Worm (Caenorhabditis elegans): Measurements from ENCODE around the gene B0035.18.

Gene B0035.18

DNA sequence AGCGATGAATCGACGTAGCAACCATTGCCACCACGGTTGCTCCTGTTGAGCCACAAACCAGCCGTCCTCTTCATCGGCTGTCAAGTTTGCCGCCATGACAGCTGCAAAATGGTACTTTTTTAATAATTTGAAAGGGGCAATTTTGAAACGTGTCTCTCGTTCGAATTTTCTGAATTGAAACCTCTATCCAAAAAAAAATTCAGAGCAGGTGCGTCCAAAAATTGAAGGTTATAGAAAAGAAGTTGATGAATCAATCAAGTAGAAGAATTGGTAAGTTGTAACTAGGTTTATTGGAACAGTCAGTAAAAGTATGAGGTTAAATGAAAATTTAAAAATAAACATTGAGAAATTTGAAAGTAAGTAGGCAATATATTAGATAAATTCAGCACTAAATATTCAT lies 41.3 kb downstream of the B0035.18 start, which contains the start of gene T01G1.4:
T01G1.4 (minus strand) TSS at position 101 of the 400 bp plus-strand sequence.
- no peak for TF ChIP-seq unc-39 (tag; optimal IDR thresholded peaks at IDR 0.05)
- no peak for TF ChIP-seq elt-1 (tag; optimal IDR thresholded peaks at IDR 0.05)
- TF ChIP-seq nhr-25 (tag; optimal IDR thresholded peaks at IDR 0.05): no peak
- no peak for TF ChIP-seq elt-3 (tag; optimal IDR thresholded peaks at IDR 0.05)
- TF ChIP-seq tbx-2 (tag; optimal IDR thresholded peaks at IDR 0.05): no peak
- TF ChIP-seq pqm-1 (tag; optimal IDR thresholded peaks at IDR 0.05): no peak
- TF ChIP-seq elt-2 (tag; optimal IDR thresholded peaks at IDR 0.05): no peak
- no peak for TF ChIP-seq eor-1 (tag; optimal IDR thresholded peaks at IDR 0.05)
- TF ChIP-seq egl-27 (tag; optimal IDR thresholded peaks at IDR 0.05): no peak
- TF ChIP-seq nhr-11 (tag; optimal IDR thresholded peaks at IDR 0.05): no peak
- TF ChIP-seq skn-1 (tag; optimal IDR thresholded peaks at IDR 0.05): no peak
- TF ChIP-seq nhr-28 (tag; optimal IDR thresholded peaks at IDR 0.05): no peak
- TF ChIP-seq pha-4 (tag; optimal IDR thresholded peaks at IDR 0.05): no peak

DNA sequence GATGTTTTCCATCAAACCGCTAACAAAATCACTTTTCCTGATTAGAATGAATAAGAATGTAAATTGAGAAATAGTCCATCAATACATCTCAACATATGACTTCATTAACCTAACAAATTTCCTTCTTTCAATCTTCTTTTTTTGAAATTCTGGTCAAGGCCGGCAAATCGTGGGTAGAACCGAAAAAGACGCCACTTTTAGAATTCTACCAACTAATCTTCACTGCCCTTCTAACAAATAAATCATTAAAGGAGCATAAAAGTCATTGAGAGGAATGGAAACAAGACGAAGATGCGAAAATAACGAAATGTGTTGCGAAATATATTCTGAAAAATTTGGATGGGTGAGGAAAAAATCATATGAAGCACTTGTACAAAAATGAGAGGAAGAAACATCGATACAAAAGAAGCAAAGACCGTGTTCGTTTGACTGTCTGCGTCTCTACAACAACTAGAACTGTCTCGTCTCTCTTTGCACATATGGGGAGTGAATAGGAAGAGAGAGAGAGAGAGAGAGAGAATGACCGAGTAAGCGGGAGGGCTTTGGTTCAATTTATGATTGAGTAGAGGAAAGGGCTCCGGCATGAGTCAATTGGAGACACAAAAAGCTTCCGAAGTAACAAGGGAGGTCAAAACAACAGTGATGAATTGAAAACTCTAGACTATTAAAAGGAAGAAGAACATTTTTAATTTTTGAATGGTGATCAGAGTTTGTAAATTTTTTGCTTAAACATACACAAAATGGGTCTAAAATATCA lies 43.9 kb downstream of the B0035.18 start:
- TF ChIP-seq nhr-23 (tag; optimal IDR thresholded peaks at IDR 0.05) (no peak), nhr-237 (tag; optimal IDR thresholded peaks at IDR 0.05) (no peak), pha-4 (tag; optimal IDR thresholded peaks at IDR 0.05) (peak; percentile 60), ceh-82 (tag; optimal IDR thresholded peaks at IDR 0.05) (no peak), snpc-4 (tag; optimal IDR thresholded peaks at IDR 0.05) (no peak), daf-12 (tag; optimal IDR thresholded peaks at IDR 0.05) (no peak), nhr-67 (tag; optimal IDR thresholded peaks at IDR 0.05) (no peak), nhr-76 (tag; optimal IDR thresholded peaks at IDR 0.05) (peak; percentile 84), nhr-28 (tag; optimal IDR thresholded peaks at IDR 0.05) (no peak), mml-1 (tag; optimal IDR thresholded peaks at IDR 0.05) (no peak), lin-15B (tag; optimal IDR thresholded peaks at IDR 0.05) (no peak), mdl-1 (tag; optimal IDR thresholded peaks at IDR 0.05) (no peak), nhr-12 (tag; optimal IDR thresholded peaks at IDR 0.05) (no peak), hmg-11 (tag; optimal IDR thresholded peaks at IDR 0.05) (peak; percentile 16), jun-1 (tag; optimal IDR thresholded peaks at IDR 0.05) (no peak), fos-1 (tag; optimal IDR thresholded peaks at IDR 0.05) (no peak), elt-2 (tag; optimal IDR thresholded peaks at IDR 0.05) (peak; percentile 12), elt-3 (tag; optimal IDR thresholded peaks at IDR 0.05) (no peak), egl-5 (tag; optimal IDR thresholded peaks at IDR 0.05) (no peak), ZK546.5 (tag; optimal IDR thresholded peaks at IDR 0.05) (no peak), unc-62 (GFP tag; optimal IDR thresholded peaks at IDR 0.05) (no peak), ceh-9 (tag; optimal IDR thresholded peaks at IDR 0.05) (no peak), nhr-11 (tag; optimal IDR thresholded peaks at IDR 0.05) (no peak), lin-39 (tag; optimal IDR thresholded peaks at IDR 0.05) (no peak), nhr-25 (tag; optimal IDR thresholded peaks at IDR 0.05) (peak; percentile 12), pqm-1 (tag; optimal IDR thresholded peaks at IDR 0.05) (peak; percentile 1), nfya-1 (tag; optimal IDR thresholded peaks at IDR 0.05; ENCODE audit: insufficient read depth) (peak; percentile 32), fkh-2 (tag; optimal IDR thresholded peaks at IDR 0.05) (no peak), elt-1 (tag; optimal IDR thresholded peaks at IDR 0.05) (no peak), zag-1 (tag; optimal IDR thresholded peaks at IDR 0.05) (no peak), lsy-12 (tag; optimal IDR thresholded peaks at IDR 0.05) (no peak), nhr-77 (tag; optimal IDR thresholded peaks at IDR 0.05) (no peak), ceh-28 (tag; optimal IDR thresholded peaks at IDR 0.05) (peak; percentile 17), aly-2 (tag; optimal IDR thresholded peaks at IDR 0.05) (no peak), nhr-43 (tag; optimal IDR thresholded peaks at IDR 0.05; ENCODE audit: poor library complexity, severe bottlenecking) (no peak), eor-1 (tag; optimal IDR thresholded peaks at IDR 0.05) (no peak), ztf-4 (tag; optimal IDR thresholded peaks at IDR 0.05) (no peak), R02D3.7 (tag; optimal IDR thresholded peaks at IDR 0.05) (no peak), ceh-16 (tag; optimal IDR thresholded peaks at IDR 0.05) (no peak), tbx-2 (tag; optimal IDR thresholded peaks at IDR 0.05) (no peak), ztf-11 (tag; optimal IDR thresholded peaks at IDR 0.05) (no peak), unc-39 (tag; optimal IDR thresholded peaks at IDR 0.05) (no peak)

All from whole organism, L3 larva.